Fruit fly (Drosophila melanogaster): ENCODE measurements around the gene Wdr81.
A peak's percentile ranks its signal among the peaks of the same experiment; 100 is the strongest.

Wdr81 gene

dm6 chr2L:12010100-12010876, 10.5 kb downstream of the Wdr81 start (continued):
- TF ChIP-seq CG17361 (GFP tag; IDR thresholded peaks at IDR 0.05) (no peak), Eip74EF (GFP tag; optimal IDR thresholded peaks at IDR 0.05) (peak in 1 of 2 experiments; percentile 45), CG14441 (GFP tag; IDR thresholded peaks at IDR 0.05) (no peak), ato (GFP tag; IDR thresholded peaks at IDR 0.05; ENCODE audit: partially characterized antibody) (no peak), CG2120 (GFP tag; optimal IDR thresholded peaks at IDR 0.05) (no peak), Nf-YB (GFP tag; optimal IDR thresholded peaks at IDR 0.05) (peak; percentile 100), sens (GFP tag) (peak; percentile 84), scrt (GFP tag; optimal IDR thresholded peaks at IDR 0.05) (no peak), CG14710 (tag; optimal IDR thresholded peaks at IDR 0.05) (no peak), Fer3 (tag; optimal IDR thresholded peaks at IDR 0.05) (no peak), salm (tag; optimal IDR thresholded peaks at IDR 0.05) (peak; percentile 12), CG6175 (GFP tag; IDR thresholded peaks at IDR 0.05) (no peak), Ets65A (GFP tag) (no peak), Myb (GFP tag; optimal IDR thresholded peaks at IDR 0.05) (no peak), twi (tag; optimal IDR thresholded peaks at IDR 0.05) (peak; percentile 86), Hand (GFP tag; optimal IDR thresholded peaks at IDR 0.05) (peak; percentile 17), CG4730 (GFP tag; IDR thresholded peaks at IDR 0.05) (no peak), nmo (GFP tag; optimal IDR thresholded peaks at IDR 0.05) (peak; percentile 13), vfl (GFP tag; optimal IDR thresholded peaks at IDR 0.05) (no peak), Dfd (GFP tag; optimal IDR thresholded peaks at IDR 0.05) (no peak), CoRest (tag; optimal IDR thresholded peaks at IDR 0.05) (peak; percentile 10), lov (optimal IDR thresholded peaks at IDR 0.05) (no peak), lov (GFP tag; IDR thresholded peaks at IDR 0.05) (no peak), CG3995 (GFP tag; optimal IDR thresholded peaks at IDR 0.05) (no peak), Drgx (GFP tag; IDR thresholded peaks at IDR 0.05) (no peak), gcm2 (GFP tag; optimal IDR thresholded peaks at IDR 0.05) (no peak), CG42726 (GFP tag; IDR thresholded peaks at IDR 0.05; ENCODE audit: partially characterized antibody) (no peak), bab2 (GFP tag; optimal IDR thresholded peaks at IDR 0.05) (no peak), CG17912 (GFP tag; optimal IDR thresholded peaks at IDR 0.05) (peak; percentile 38), h (optimal IDR thresholded peaks at IDR 0.05) (no peak), repo (GFP tag; optimal IDR thresholded peaks at IDR 0.05) (peak; percentile 19), slbo (GFP tag; IDR thresholded peaks at IDR 0.05) (no peak), CG1529 (GFP tag; optimal IDR thresholded peaks at IDR 0.05) (peak; percentile 23), Ravus (GFP tag; IDR thresholded peaks at IDR 0.05) (no peak), CG4707 (GFP tag; optimal IDR thresholded peaks at IDR 0.05) (peak; percentile 91), unc-4 (GFP tag; IDR thresholded peaks at IDR 0.05; ENCODE audit: partially characterized antibody) (no peak)

dm6 chr2L:12007853-12008252, 12.9 kb downstream of the Wdr81 start, which contains the start of gene Rh5:
Gene Rh5 (plus strand): TSS chr2L:12008153.
- TF ChIP-seq ato (GFP tag; IDR thresholded peaks at IDR 0.05; ENCODE audit: partially characterized antibody) (no peak), CG3281 (GFP tag; optimal IDR thresholded peaks at IDR 0.05) (no peak), NC2α (GFP tag; optimal IDR thresholded peaks at IDR 0.05) (no peak), CG6854 (GFP tag; optimal IDR thresholded peaks at IDR 0.05) (no peak), eve (GFP tag; optimal IDR thresholded peaks at IDR 0.05) (no peak), tap (tag; optimal IDR thresholded peaks at IDR 0.05) (no peak), Hr3 (GFP tag; optimal IDR thresholded peaks at IDR 0.05) (no peak), run (tag; optimal IDR thresholded peaks at IDR 0.05) (no peak), CG12104 (GFP tag; optimal IDR thresholded peaks at IDR 0.05) (no peak), CG16815 (GFP tag; optimal IDR thresholded peaks at IDR 0.05) (no peak), wor (GFP tag; IDR thresholded peaks at IDR 0.05) (no peak), CG14050 (GFP tag; IDR thresholded peaks at IDR 0.05) (no peak), sens (GFP tag) (no peak), peb (GFP tag; IDR thresholded peaks at IDR 0.05) (no peak), ro (GFP tag; IDR thresholded peaks at IDR 0.05) (no peak)
